Worm (Caenorhabditis elegans): Measurements from ENCODE around the gene F46F2.3.

F46F2.3 gene

DNA sequence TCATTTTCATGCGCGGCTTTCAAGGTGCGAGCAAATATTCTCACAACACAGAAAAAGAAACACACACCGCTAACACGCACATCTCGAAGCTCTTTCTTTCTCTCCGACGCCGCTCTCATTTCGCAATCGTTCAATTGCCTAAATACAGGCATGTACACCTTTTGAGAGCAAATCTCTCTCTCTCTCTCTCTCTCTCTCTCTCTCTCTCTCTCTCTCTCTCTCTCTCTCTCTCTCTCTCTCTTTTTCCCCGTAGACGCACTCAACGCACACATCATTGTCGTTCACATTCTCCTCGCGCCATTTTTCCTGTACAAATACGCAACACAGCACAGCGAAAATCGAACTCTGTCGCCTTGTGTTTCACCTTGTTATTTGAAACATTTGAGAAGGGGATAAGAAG, 19.2 kb upstream of the F46F2.3 start:
- TF ChIP-seq dox-1 (GFP tag; IDR thresholded peaks at IDR 0.05): peak; percentile 60; the same call in 1 of the 2 replicates
- TF ChIP-seq hsf-1 (GFP tag; IDR thresholded peaks at IDR 0.05): no peak
- TF ChIP-seq D2030.7 (GFP tag; IDR thresholded peaks at IDR 0.05): no peak
- no peak for TF ChIP-seq K11D2.4 (GFP tag; IDR thresholded peaks at IDR 0.05)
- TF ChIP-seq let-526 (GFP tag; IDR thresholded peaks at IDR 0.05): no peak
- no peak for TF ChIP-seq F49E8.2 (tag; optimal IDR thresholded peaks at IDR 0.05; ENCODE audit: insufficient read depth)
- TF ChIP-seq egl-18 (GFP tag; IDR thresholded peaks at IDR 0.05): no peak
- TF ChIP-seq tlf-1 (GFP tag; optimal IDR thresholded peaks at IDR 0.05): no peak
- no peak for TF ChIP-seq F55B11.4 (tag; optimal IDR thresholded peaks at IDR 0.05; ENCODE audit: borderline replicate concordance, insufficient read depth)
- TF ChIP-seq ztf-25 (GFP tag; IDR thresholded peaks at IDR 0.05): no peak
- no peak for TF ChIP-seq T26A5.8 (tag; optimal IDR thresholded peaks at IDR 0.05)
- TF ChIP-seq F33H1.4 (GFP tag; IDR thresholded peaks at IDR 0.05): no peak
- TF ChIP-seq C06A6.2 (GFP tag; conservative IDR thresholded peaks at IDR 0.05): no peak
- TF ChIP-seq madf-10 (tag; optimal IDR thresholded peaks at IDR 0.05): no peak
- TF ChIP-seq lin-40 (tag; optimal IDR thresholded peaks at IDR 0.05): no peak
- TF ChIP-seq zfh-2 (GFP tag; conservative IDR thresholded peaks at IDR 0.05): peak; percentile 89
- TF ChIP-seq fkh-3 (tag; optimal IDR thresholded peaks at IDR 0.05): no peak
- no peak for TF ChIP-seq attf-6 (GFP tag; IDR thresholded peaks at IDR 0.05)
- TF ChIP-seq ceh-27 (GFP tag; optimal IDR thresholded peaks at IDR 0.05): peak; percentile 43
- no peak for TF ChIP-seq attf-3 (GFP tag; conservative IDR thresholded peaks at IDR 0.05)
- no peak for TF ChIP-seq rpc-1 (optimal IDR thresholded peaks at IDR 0.05)
- no peak for TF ChIP-seq rpc-1 (tag; optimal IDR thresholded peaks at IDR 0.05)
- peak; percentile 87 for TF ChIP-seq cebp-1 (GFP tag; IDR thresholded peaks at IDR 0.05)
- TF ChIP-seq cebp-1 (tag; optimal IDR thresholded peaks at IDR 0.05): peak; percentile 95
- TF ChIP-seq Y67H2A.10 (GFP tag; conservative IDR thresholded peaks at IDR 0.05): no peak
- no peak for TF ChIP-seq him-1 (tag; optimal IDR thresholded peaks at IDR 0.05)
- 0 out of 2 replicates have a peak, but pooled peaks have one; percentile 23 for TF ChIP-seq Y53G8AR.9 (GFP tag; conservative IDR thresholded peaks at IDR 0.05)
- TF ChIP-seq F57A8.1 (GFP tag; optimal IDR thresholded peaks at IDR 0.05): no peak
- TF ChIP-seq pbrm-1 (GFP tag; IDR thresholded peaks at IDR 0.05): 0 out of 2 replicates have a peak, but pooled peaks have one; percentile 14
- TF ChIP-seq snpc-3.4 (tag; optimal IDR thresholded peaks at IDR 0.05): no peak
- no peak for TF ChIP-seq B0035.1 (tag; optimal IDR thresholded peaks at IDR 0.05)
- TF ChIP-seq nhr-80 (tag; optimal IDR thresholded peaks at IDR 0.05): peak; percentile 52
- TF ChIP-seq hrde-1 (tag; optimal IDR thresholded peaks at IDR 0.05; ENCODE audit: borderline replicate concordance): no peak
- TF ChIP-seq B0261.1 (tag; optimal IDR thresholded peaks at IDR 0.05): no peak
- TF ChIP-seq ekl-4 (GFP tag; IDR thresholded peaks at IDR 0.05): no peak
- TF ChIP-seq ceh-40 (GFP tag; IDR thresholded peaks at IDR 0.05): no peak
- TF ChIP-seq lin-26 (GFP tag; IDR thresholded peaks at IDR 0.05): 0 out of 2 replicates have a peak, but pooled peaks have one; percentile 41
- TF ChIP-seq Y79H2A.3 (GFP tag; conservative IDR thresholded peaks at IDR 0.05): no peak
- TF ChIP-seq rcor-1 (GFP tag; IDR thresholded peaks at IDR 0.05): no peak
- TF ChIP-seq atf-7 (tag; optimal IDR thresholded peaks at IDR 0.05): peak; percentile 12
- TF ChIP-seq athp-1 (tag; optimal IDR thresholded peaks at IDR 0.05): no peak
- no peak for TF ChIP-seq ztf-6 (GFP tag; IDR thresholded peaks at IDR 0.05)
- peak; percentile 43 for TF ChIP-seq attf-5 (GFP tag; optimal IDR thresholded peaks at IDR 0.05)
- no peak for TF ChIP-seq ceh-100 (GFP tag; IDR thresholded peaks at IDR 0.05)
- TF ChIP-seq mxl-1 (tag; optimal IDR thresholded peaks at IDR 0.05): no peak
- no peak for TF ChIP-seq ceh-91 (GFP tag; IDR thresholded peaks at IDR 0.05)
- no peak for TF ChIP-seq C17E4.6 (GFP tag; IDR thresholded peaks at IDR 0.05)
- TF ChIP-seq madf-6 (GFP tag; IDR thresholded peaks at IDR 0.05): no peak
- TF ChIP-seq F10E7.11 (tag; optimal IDR thresholded peaks at IDR 0.05): no peak
- TF ChIP-seq hmg-1.2 (GFP tag; IDR thresholded peaks at IDR 0.05): peak; percentile 32
